Worm (Caenorhabditis elegans) whole organism, dauer: ENCODE results near the gene pmpl-1.

ENCODE experiments used
- unc-62 ChIP-seq: sonication (generic microtip); optimal IDR thresholded peaks from 2 replicates; lab custom pipeline; 2017; ENCODE audit warnings: missing biosample characterization, missing genetic modification reagents, missing genetic modification characterization

The pmpl-1 gene

DNA sequence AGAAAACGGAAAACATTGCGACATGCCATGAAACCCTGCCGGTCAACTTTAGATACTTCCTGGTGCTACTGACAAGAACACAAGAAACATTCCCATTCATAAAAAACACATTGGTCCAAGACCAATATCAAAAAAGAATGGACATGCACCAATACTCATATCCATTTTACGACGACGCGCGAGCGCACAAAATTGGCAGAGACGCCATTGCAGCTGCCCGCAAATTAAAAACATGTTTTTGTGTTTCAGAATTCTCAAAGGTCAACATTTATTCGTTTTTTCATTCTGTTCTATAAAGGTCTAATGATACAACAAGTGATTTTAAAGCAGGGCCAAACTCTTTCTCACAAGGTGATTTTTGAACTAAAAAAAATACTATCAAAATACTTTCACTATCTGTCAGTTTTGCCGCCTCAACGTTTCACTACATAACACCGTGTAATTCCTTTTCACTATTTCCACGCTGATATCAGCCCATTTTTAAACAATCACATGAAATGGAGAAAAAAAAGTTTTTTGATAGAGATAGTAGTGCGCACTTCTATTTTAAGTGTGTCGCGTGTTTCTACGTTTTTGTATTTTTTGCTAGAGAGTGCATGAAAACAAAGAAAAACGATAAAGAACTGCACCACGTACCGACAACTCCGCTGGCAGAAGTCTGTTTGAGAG, 31.2 kb downstream of the pmpl-1 start:
- TF ChIP-seq unc-62 (GFP tag; lab: Kevin White, UChicago) = no peak

DNA sequence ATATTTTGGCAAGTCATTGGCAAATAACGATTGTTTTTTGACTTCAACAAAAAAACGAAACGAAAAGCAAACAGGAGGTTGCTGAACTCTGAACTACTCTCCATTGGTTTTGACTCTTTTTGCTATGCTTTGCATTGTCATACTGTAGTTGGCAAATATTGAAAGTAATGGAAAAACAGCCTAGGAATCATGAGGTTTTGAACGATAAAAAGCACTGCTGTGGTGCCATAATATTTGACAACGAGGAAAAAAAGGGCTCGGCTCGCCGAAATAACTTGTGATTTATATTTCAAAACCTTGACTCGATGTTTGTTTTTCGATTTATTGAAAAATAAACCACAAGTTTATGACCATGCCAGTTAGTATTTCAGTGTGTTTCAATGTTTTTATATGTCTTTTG, 31.9 kb downstream of the pmpl-1 start:
- TF ChIP-seq unc-62 (GFP tag; lab: Kevin White, UChicago) = no peak

DNA sequence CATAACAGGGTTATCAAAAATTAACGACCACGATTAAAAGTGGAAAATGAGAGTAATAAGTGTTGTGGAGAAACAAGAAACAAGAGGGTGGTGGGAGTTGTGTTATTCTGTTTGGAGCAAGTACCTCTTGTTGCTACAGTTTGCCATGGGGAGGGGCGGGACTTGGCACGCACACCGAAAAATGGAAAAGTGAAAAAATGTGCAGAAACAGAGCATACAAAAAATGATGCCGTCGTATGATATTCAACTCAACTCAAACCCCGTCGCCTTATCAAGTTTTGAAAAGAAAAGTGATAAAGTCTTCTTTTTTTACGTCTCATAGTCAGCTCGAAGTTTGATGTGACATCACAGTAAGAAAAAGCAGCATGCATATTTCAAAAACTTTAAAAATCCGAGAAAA, 32.8 kb downstream of the pmpl-1 start:
- TF ChIP-seq unc-62 (GFP tag; lab: Kevin White, UChicago) = no peak

- TF ChIP-seq unc-62 (GFP tag; lab: Kevin White, UChicago) = no peak
Observed at ce11 chrX:3821609-3822008, 33.8 kb downstream of the pmpl-1 start.

- no peak for TF ChIP-seq unc-62 (GFP tag; lab: Kevin White, UChicago)
Observed at ce11 chrX:3822061-3822460, 34.2 kb downstream of the pmpl-1 start.

DNA sequence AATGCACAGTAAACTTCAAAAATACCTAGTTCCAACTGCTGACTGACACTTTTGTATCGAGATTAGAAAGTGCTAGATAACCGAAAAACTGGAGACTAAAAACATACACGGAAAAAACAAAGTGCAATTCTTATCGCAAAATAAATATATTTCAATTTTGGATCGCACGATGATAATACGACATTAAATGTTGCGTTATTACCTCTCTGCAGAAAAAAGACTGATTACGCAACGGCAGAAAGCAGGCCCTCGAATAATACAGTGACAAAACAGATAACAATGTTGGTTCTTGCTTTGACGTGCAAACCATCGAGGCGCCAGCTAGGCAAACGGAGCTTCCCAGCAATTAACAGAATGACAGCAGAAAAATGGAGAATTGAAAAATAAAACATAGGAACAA, 36.0 kb downstream of the pmpl-1 start:
- TF ChIP-seq unc-62 (GFP tag; lab: Kevin White, UChicago) = no peak

DNA sequence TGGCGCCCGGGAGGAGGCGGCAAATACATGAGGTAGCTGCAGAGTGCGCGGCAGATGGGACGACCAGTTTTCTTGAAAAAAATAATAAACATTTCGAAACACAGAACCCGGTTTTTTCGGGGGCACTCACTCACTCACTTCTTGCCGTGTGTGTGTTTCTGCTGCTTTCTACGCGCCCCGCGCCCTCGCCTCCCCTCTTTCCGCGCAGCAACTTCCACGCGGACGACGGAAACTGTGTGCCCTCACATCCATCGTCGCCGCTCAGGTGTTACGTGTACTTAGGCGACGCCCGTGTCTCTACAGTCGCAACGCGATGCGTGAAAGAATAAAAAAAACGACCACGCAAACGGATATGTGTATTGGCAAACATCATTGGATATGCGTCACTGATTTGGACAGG, 36.6 kb downstream of the pmpl-1 start:
- TF ChIP-seq unc-62 (GFP tag; lab: Kevin White, UChicago) = no peak

- no peak for TF ChIP-seq unc-62 (GFP tag; lab: Kevin White, UChicago)
Observed at ce11 chrX:3824907-3825689, 37.3 kb downstream of the pmpl-1 start.

DNA sequence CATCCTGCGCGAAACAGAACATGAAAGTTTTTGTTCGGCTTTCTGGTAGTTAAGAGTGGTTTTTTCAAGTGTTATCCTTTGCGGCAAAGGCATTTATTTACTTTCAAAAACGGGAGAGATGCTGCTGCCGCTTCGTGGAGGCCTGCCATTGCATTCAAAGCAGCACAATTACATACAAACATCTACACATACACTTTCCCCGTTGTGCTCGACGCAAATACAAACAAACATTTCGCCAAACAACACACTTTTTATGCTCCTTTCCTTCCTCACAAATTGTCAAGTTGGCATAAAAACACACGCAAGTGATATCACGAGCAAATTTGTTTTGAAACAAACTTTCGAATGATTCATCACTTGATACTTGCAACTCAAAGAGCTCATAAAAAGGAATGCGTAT, 38.3 kb downstream of the pmpl-1 start:
- no peak for TF ChIP-seq unc-62 (GFP tag; lab: Kevin White, UChicago)

- TF ChIP-seq unc-62 (GFP tag; lab: Kevin White, UChicago) = no peak
Observed at ce11 chrX:3826863-3827262, 39.0 kb downstream of the pmpl-1 start, which contains the start of gene fkh-9. fkh-9 (minus strand) TSS chrX:3826963.

DNA sequence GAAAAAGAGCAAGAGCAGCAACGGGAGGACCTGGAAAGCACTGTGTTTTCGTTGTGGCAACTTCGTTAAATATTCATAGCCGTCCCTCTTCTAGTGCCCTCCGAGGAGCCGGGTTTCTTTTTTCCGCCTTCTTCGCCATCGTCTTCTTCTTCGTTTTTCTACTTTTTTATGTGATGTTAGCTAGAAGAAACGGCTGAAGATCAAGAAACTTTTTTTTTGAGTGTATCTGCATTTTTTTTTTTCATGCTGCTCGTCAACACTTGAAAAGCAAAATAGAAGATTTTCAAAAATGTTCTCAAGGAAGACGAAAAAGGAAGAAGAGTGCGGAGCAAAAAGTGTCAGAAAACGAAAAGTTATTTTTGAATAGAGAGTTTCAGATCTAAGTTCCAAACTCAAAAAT, 39.5 kb downstream of the pmpl-1 start:
- TF ChIP-seq unc-62 (GFP tag; lab: Kevin White, UChicago) = no peak

DNA sequence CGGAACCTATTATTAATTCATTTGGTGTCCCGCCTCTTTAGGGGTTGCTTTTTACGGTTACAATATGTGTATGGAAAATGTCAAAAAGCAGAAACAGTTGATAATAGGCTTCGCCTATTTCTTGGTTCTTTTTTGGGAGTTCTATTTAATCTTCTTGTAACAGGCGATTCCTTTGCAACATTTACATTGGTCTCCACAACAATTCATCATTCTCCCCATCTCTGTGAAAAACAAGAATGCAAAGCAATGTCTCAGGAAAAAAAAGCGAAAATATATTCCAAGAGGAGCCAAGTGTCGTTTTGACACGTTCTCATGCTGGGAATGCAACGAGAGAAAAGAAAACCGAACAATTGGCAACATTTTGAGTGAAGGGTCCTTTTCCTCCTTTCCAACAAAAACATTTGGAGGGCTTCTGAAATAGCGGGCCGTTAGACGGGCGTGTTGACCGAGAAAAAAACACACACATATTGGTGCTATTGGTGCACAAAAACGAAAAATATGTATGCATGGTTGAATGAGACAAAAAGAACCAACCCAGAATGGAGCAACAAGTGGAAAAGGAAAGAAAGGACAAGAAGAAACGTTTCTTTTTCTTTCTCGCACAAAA, 40.9 kb downstream of the pmpl-1 start:
- TF ChIP-seq unc-62 (GFP tag; lab: Kevin White, UChicago) = no peak

DNA sequence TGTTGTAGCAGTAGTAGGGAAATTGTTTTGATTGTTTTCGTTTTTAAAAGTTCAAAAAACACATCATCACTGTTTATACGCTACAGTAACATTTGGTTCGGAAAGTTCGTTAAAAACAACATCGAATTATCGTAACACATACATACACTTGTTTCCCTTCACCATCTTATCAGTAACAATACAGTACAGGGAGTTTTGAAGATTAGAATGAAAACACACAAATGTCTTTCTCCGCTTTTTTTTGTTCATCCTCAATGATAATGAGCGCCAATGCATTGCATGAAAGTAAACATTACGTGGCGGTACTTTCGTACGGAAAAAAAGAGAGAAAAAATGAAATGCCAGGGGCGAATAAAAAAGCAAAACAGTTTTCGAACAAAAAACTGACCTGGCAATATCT, 41.8 kb downstream of the pmpl-1 start:
- no peak for TF ChIP-seq unc-62 (GFP tag; lab: Kevin White, UChicago)

DNA sequence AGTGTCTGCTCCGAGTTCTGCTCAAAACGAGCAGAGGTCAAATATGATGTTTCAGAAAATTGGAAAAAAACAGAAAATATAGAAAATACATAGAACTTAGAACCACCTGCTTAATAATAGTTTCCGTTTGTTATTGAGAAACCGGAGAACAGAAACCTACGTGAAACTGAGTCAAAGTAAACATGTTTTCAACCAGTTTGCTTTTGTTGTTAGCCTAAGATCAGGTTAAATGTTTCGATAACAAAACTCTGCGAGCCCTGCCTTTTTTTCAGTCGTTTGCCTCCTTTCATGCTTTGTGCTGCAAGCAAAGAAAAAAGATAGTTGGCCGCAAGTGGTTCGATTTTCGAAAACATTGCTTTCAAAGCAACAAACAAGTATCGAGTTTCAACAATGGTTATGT, 43.0 kb downstream of the pmpl-1 start:
- no peak for TF ChIP-seq unc-62 (GFP tag; lab: Kevin White, UChicago)

ce11 chrX:3832059-3832641, 44.3 kb downstream of the pmpl-1 start:
- no peak for TF ChIP-seq unc-62 (GFP tag; lab: Kevin White, UChicago)
